Fruit fly (Drosophila melanogaster) whole organism, embryonic: ENCODE measurements around the gene Nab2.
A peak's percentile ranks its signal among the peaks of the same experiment; 100 is the strongest.

ENCODE experiments used
- CG10209 ChIP-seq: fragments of 200-800 bp; sonication (Bioruptor generic); optimal IDR thresholded peaks from 3 replicates; lab custom pipeline; 2017; ENCODE audit warnings: missing biosample characterization, mild to moderate bottlenecking, missing genetic modification characterization, missing genetic modification reagents
- CG10274 ChIP-seq: fragments of 200-800 bp; sonication (Bioruptor generic); optimal IDR thresholded peaks from 3 replicates; lab custom pipeline; 2017; ENCODE audit warnings: missing biosample characterization, mild to moderate bottlenecking, missing genetic modification characterization
- CG13775 ChIP-seq: fragments of 200-800 bp; sonication (Bioruptor generic); optimal IDR thresholded peaks from 3 replicates; lab custom pipeline; 2017; ENCODE audit warnings: missing biosample characterization, mild to moderate bottlenecking, missing genetic modification characterization
- CG15601 ChIP-seq: fragments of 200-800 bp; sonication (Bioruptor generic); optimal IDR thresholded peaks from 3 replicates; lab custom pipeline; 2019; ENCODE audit warnings: missing biosample characterization, mild to moderate bottlenecking, missing genetic modification characterization, moderate library complexity
- CG1602 ChIP-seq: fragments of 200-800 bp; sonication (Bioruptor generic); optimal IDR thresholded peaks from 3 replicates; lab custom pipeline; 2016; ENCODE audit warnings: missing biosample characterization, missing genetic modification characterization
- CG1832 ChIP-seq: fragments of 200-800 bp; sonication (Bioruptor generic); optimal IDR thresholded peaks from 2 replicates; lab custom pipeline; 2017; ENCODE audit warnings: missing biosample characterization, mild to moderate bottlenecking, missing genetic modification characterization, inconsistent platforms
- CG2712 ChIP-seq: fragments of 200-800 bp; optimal IDR thresholded peaks from 3 replicates; lab custom pipeline; 2019; ENCODE audit warnings: missing biosample characterization, mild to moderate bottlenecking, missing genetic modification characterization, moderate library complexity
- CG31365 ChIP-seq: fragments of 200-800 bp; sonication (Bioruptor generic); optimal IDR thresholded peaks from 2 replicates; lab custom pipeline; 2018; ENCODE audit warnings: missing biosample characterization, mild to moderate bottlenecking, missing genetic modification characterization
- CG4404 ChIP-seq: fragments of 200-800 bp; sonication (Bioruptor generic); IDR thresholded peaks from 2 replicates; pipeline ENCODE4 v1.3.6; 2022; ENCODE audit warnings: missing biosample characterization, missing genetic modification characterization
- CG4730 ChIP-seq: fragments of 200-800 bp; sonication (Bioruptor generic); IDR thresholded peaks from 2 replicates; pipeline ENCODE4 v1.3.6; 2022; ENCODE audit warnings: missing biosample characterization, missing genetic modification characterization
- CG4820 ChIP-seq: fragments of 200-800 bp; sonication (Bioruptor generic); optimal IDR thresholded peaks from 3 replicates; lab custom pipeline; 2016; ENCODE audit warnings: missing biosample characterization, missing genetic modification characterization
- CG5180 ChIP-seq: fragments of 200-800 bp; sonication (Bioruptor generic); optimal IDR thresholded peaks from 3 replicates; lab custom pipeline; 2017; ENCODE audit warnings: missing biosample characterization, missing genetic modification characterization, mild to moderate bottlenecking, moderate library complexity, missing genetic modification reagents
- CG5953 ChIP-seq: fragments of 200-800 bp; sonication (Bioruptor generic); IDR thresholded peaks from 2 replicates; pipeline ENCODE4 v1.3.6; 2022; ENCODE audit warnings: missing biosample characterization, missing genetic modification characterization
- CG6683 ChIP-seq: fragments of 200-800 bp; sonication (Bioruptor generic); optimal IDR thresholded peaks from 2 replicates; lab custom pipeline; 2017; ENCODE audit warnings: missing biosample characterization, mild to moderate bottlenecking, missing genetic modification characterization, missing genetic modification reagents
- CG8478 ChIP-seq: fragments of >200 bp; optimal IDR thresholded peaks from 2 replicates; lab custom pipeline; 2018
- CG8924 ChIP-seq: fragments of 200-800 bp; optimal IDR thresholded peaks from 3 replicates; lab custom pipeline; 2019; ENCODE audit warnings: missing biosample characterization, mild to moderate bottlenecking, missing genetic modification characterization, moderate library complexity
- CG8944 ChIP-seq: fragments of 200-800 bp; sonication (Bioruptor generic); optimal IDR thresholded peaks from 3 replicates; lab custom pipeline; 2016; ENCODE audit warnings: missing biosample characterization, missing genetic modification characterization
- CG9215 ChIP-seq: fragments of 200-800 bp; sonication (Bioruptor generic); IDR thresholded peaks from 2 replicates; pipeline ENCODE4 v1.3.6; 2022; ENCODE audit warnings: missing biosample characterization, missing genetic modification characterization
- Fer3 ChIP-seq: fragments of 200-800 bp; sonication (Bioruptor generic); optimal IDR thresholded peaks from 2 replicates; lab custom pipeline; 2018; ENCODE audit warnings: missing biosample characterization, mild to moderate bottlenecking, missing genetic modification characterization, moderate library complexity
- GATAe ChIP-seq: fragments of 200-800 bp; sonication (Bioruptor generic); conservative IDR thresholded peaks from 2 replicates; pipeline ENCODE4 v1.3.6; 2022; ENCODE audit warnings: missing biosample characterization, missing genetic modification characterization
- HLH54F ChIP-seq: fragments of 200-800 bp; sonication (Bioruptor generic); optimal IDR thresholded peaks from 3 replicates; lab custom pipeline; 2016; ENCODE audit warnings: missing biosample characterization, missing genetic modification characterization
- Lhr ChIP-seq: fragments of 200-800 bp; sonication (Bioruptor generic); optimal IDR thresholded peaks from 3 replicates; lab custom pipeline; 2017; ENCODE audit warnings: mild to moderate bottlenecking, missing biosample characterization, missing genetic modification reagents, missing genetic modification characterization
- Oli ChIP-seq: fragments of 200-800 bp; sonication (Bioruptor generic); optimal IDR thresholded peaks from 2 replicates; lab custom pipeline; 2018; ENCODE audit warnings: missing biosample characterization, mild to moderate bottlenecking, missing genetic modification characterization, moderate library complexity
- Rfx ChIP-seq: fragments of 200-800 bp; sonication (Bioruptor generic); IDR thresholded peaks from 2 replicates; pipeline ENCODE4 v1.3.6; 2022; ENCODE audit warnings: missing biosample characterization, missing genetic modification characterization
- Sox100B ChIP-seq: fragments of 200-800 bp; sonication (Bioruptor generic); optimal IDR thresholded peaks from 3 replicates; lab custom pipeline; 2018; ENCODE audit warnings: missing biosample characterization, mild to moderate bottlenecking, missing genetic modification characterization
- Taf1 ChIP-seq: fragments of 200-800 bp; sonication (Bioruptor generic); IDR thresholded peaks from 2 replicates; pipeline ENCODE4 v1.3.6; 2022; ENCODE audit warnings: missing biosample characterization, missing genetic modification characterization
- Usf ChIP-seq: fragments of 200-800 bp; sonication (Bioruptor generic); optimal IDR thresholded peaks from 2 replicates; lab custom pipeline; 2017; ENCODE audit warnings: missing genotype, missing biosample characterization, missing genetic modification characterization
- Xbp1 ChIP-seq: fragments of 200-800 bp; sonication (Bioruptor generic); optimal IDR thresholded peaks from 3 replicates; lab custom pipeline; 2016; ENCODE audit warnings: missing biosample characterization, mild to moderate bottlenecking, missing genetic modification characterization
- Xrp1 ChIP-seq: fragments of 200-800 bp; sonication (Bioruptor generic); IDR thresholded peaks from 2 replicates; pipeline ENCODE4 v1.3.6; 2022; ENCODE audit warnings: missing biosample characterization, missing genetic modification characterization
- abd-A ChIP-seq: fragments of 200-800 bp; sonication (Bioruptor generic); optimal IDR thresholded peaks from 3 replicates; lab custom pipeline; 2019; ENCODE audit warnings: missing biosample characterization, mild to moderate bottlenecking, missing genetic modification characterization, moderate library complexity
- croc ChIP-seq: fragments of 200-800 bp; sonication (Bioruptor generic); conservative IDR thresholded peaks from 3 replicates; pipeline ENCODE4 v1.3.6; 2022; ENCODE audit warnings: missing biosample characterization, missing genetic modification characterization
- dm ChIP-seq: fragments of 200-800 bp; sonication (Bioruptor generic); optimal IDR thresholded peaks from 3 replicates; lab custom pipeline; 2016; ENCODE audit warnings: missing biosample characterization, missing genetic modification characterization
- dysf ChIP-seq: fragments of 200-800 bp; sonication (Bioruptor generic); IDR thresholded peaks from 3 replicates; pipeline ENCODE4 v1.3.6; 2022; ENCODE audit warnings: missing biosample characterization, missing genetic modification characterization
- esg ChIP-seq: fragments of 200-800 bp; sonication (Bioruptor generic); conservative IDR thresholded peaks from 2 replicates; pipeline ENCODE4 v1.3.6; 2022; ENCODE audit warnings: missing biosample characterization, missing genetic modification characterization
- fd102C ChIP-seq: fragments of 200-800 bp; sonication (Bioruptor generic); optimal IDR thresholded peaks from 2 replicates; lab custom pipeline; 2018; ENCODE audit warnings: missing biosample characterization, mild to moderate bottlenecking, missing genetic modification characterization, moderate library complexity
- inv ChIP-seq: fragments of 200-800 bp; sonication (Bioruptor generic); IDR thresholded peaks from 2 replicates; pipeline ENCODE4 v1.3.6; 2022; ENCODE audit warnings: missing biosample characterization, missing genetic modification characterization; ENCODE audit not compliant: partially characterized antibody
- kay ChIP-seq: fragments of 200-800 bp; sonication (Bioruptor generic); optimal IDR thresholded peaks from 2 replicates; lab custom pipeline; 2016; ENCODE audit warnings: missing biosample characterization, missing genetic modification characterization
- lola ChIP-seq, 3 experiments: fragments of >200 bp in 2 of 3; fragments of 200-800 bp in 1 of 3; sonication (Bioruptor generic) in 1 of 3; optimal IDR thresholded peaks; 2 replicates each; lab custom pipeline; 2017 to 2019; ENCODE audit warnings: missing biosample characterization in 3 of 3, missing genetic modification characterization in 3 of 3, mild to moderate bottlenecking in 1 of 3, moderate library complexity in 1 of 3
- mirr ChIP-seq: fragments of 200-800 bp; sonication (Bioruptor generic); optimal IDR thresholded peaks from 3 replicates; lab custom pipeline; 2018; ENCODE audit warnings: missing biosample characterization, mild to moderate bottlenecking, missing genetic modification characterization
- odd ChIP-seq: fragments of 200-800 bp; sonication (Bioruptor generic); optimal IDR thresholded peaks from 2 replicates; lab custom pipeline; 2017; ENCODE audit warnings: missing biosample characterization, mild to moderate bottlenecking, missing genetic modification characterization
- pnt ChIP-seq: fragments of 200-800 bp; sonication (Bioruptor generic); optimal IDR thresholded peaks from 3 replicates; lab custom pipeline; 2016; ENCODE audit warnings: missing biosample characterization, missing genetic modification characterization
- salm ChIP-seq: fragments of 200-800 bp; sonication (Bioruptor generic); optimal IDR thresholded peaks from 2 replicates; lab custom pipeline; 2018; ENCODE audit warnings: missing biosample characterization, mild to moderate bottlenecking, missing genetic modification characterization
- scrt ChIP-seq: fragments of 200-800 bp; sonication (Bioruptor generic); optimal IDR thresholded peaks from 2 replicates; lab custom pipeline; 2018; ENCODE audit warnings: missing biosample characterization, mild to moderate bottlenecking, missing genetic modification characterization, moderate library complexity
- seq ChIP-seq: fragments of 200-800 bp; sonication (Bioruptor generic); IDR thresholded peaks from 2 replicates; pipeline ENCODE4 v1.3.6; 2022; ENCODE audit warnings: missing biosample characterization, missing genetic modification characterization
- shn ChIP-seq: fragments of 200-800 bp; sonication (Bioruptor generic); optimal IDR thresholded peaks from 3 replicates; lab custom pipeline; 2016; ENCODE audit warnings: missing biosample characterization, missing genetic modification characterization
- sr ChIP-seq: fragments of 200-800 bp; sonication (Bioruptor generic); IDR thresholded peaks from 3 replicates; pipeline ENCODE4 v1.3.6; 2022; ENCODE audit warnings: missing biosample characterization, missing genetic modification characterization
- sug ChIP-seq: fragments of 200-800 bp; optimal IDR thresholded peaks from 2 replicates; lab custom pipeline; 2019; ENCODE audit warnings: missing biosample characterization, mild to moderate bottlenecking, missing genetic modification characterization, moderate library complexity
- wdn ChIP-seq: fragments of 200-800 bp; sonication (Bioruptor generic); IDR thresholded peaks from 2 replicates; pipeline ENCODE4 v1.3.6; 2022; ENCODE audit warnings: missing biosample characterization, missing genetic modification characterization
- zen ChIP-seq: fragments of 200-800 bp; sonication (Bioruptor generic); optimal IDR thresholded peaks from 3 replicates; lab custom pipeline; 2018; ENCODE audit warnings: missing biosample characterization, mild to moderate bottlenecking, missing genetic modification characterization, moderate library complexity

Nab2 gene

DNA sequence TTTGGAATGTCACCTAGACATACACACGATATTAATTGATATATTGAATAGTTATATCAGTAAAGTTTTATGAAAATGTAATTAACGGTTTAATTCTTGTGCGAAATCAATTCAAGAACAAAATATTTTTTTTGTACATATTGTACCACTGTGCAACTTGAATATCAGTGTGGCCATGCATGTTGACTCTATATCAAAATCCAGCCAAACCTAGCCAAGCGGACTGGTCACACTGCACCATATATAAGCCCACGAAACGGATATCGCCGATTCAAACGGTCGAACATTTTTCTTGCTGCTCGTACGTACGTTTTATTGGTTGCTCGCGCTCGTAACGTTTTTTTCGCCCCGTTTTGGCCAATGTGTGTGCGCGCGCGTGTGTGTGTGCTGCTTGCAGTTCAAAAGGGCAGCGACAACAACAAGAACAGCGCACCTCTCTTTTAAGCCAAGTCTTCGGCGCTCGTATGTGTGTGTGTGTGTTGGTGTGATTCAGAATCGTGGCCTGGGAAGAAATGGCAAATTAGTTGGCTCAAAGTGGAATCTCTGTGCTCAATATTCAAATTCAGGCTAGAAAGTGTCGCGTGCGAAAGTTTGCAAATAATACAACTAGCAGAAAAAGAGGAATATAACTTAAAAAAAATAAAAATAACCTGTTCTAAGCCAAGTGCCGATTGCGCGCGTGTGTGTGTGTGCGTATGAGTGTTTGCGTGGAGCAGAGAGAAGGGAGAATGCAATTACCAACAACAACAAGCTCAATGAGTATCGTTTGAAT, 23.2 kb downstream of the Nab2 start, which contains the start of gene crb:
Gene crb (plus strand): TSS at position 295 of the 772 bp plus-strand sequence.
- peak; percentile 60 for TF ChIP-seq mirr (GFP tag; lab: Kevin White, UChicago)
- TF ChIP-seq odd: peak; percentile 43
- TF ChIP-seq wdn: no peak
- TF ChIP-seq Rfx (GFP tag; lab: Robert Waterston, UW): peak; percentile 66
- no peak for TF ChIP-seq croc (GFP tag; lab: Robert Waterston, UW)
- 0 out of 2 replicates have a peak, but pooled peaks have one; percentile 32 for TF ChIP-seq CG5953
- TF ChIP-seq CG10209 (GFP tag; lab: Kevin White, UChicago): peak; percentile 53
- no peak for TF ChIP-seq abd-A (tag; lab: Kevin White, UChicago)
- peak; percentile 62 for TF ChIP-seq sug (tag; lab: Kevin White, UChicago)
- TF ChIP-seq sr (GFP tag; lab: Robert Waterston, UW): 0 out of 3 replicates have a peak, but pooled peaks have one; percentile 41
- no peak for TF ChIP-seq CG1832 (GFP tag; lab: Kevin White, UChicago)
- peak; percentile 11 for TF ChIP-seq CG1602 (GFP tag; lab: Kevin White, UChicago)
- peak; percentile 48; the same call in 2 of the 3 replicates for TF ChIP-seq dysf (GFP tag; lab: Robert Waterston, UW)
- peak; percentile 33 for TF ChIP-seq HLH54F (GFP tag; lab: Kevin White, UChicago)
- peak; percentile 23 for TF ChIP-seq scrt (GFP tag; lab: Kevin White, UChicago)
- no peak for TF ChIP-seq pnt (GFP tag; lab: Kevin White, UChicago)
- TF ChIP-seq seq (GFP tag; lab: Robert Waterston, UW): no peak
- peak; percentile 35 for TF ChIP-seq CG8944 (GFP tag; lab: Kevin White, UChicago)
- TF ChIP-seq CG4820 (GFP tag; lab: Kevin White, UChicago): peak; percentile 35
- TF ChIP-seq CG4404 (GFP tag; lab: Robert Waterston, UW): no peak
- TF ChIP-seq Sox100B (GFP tag; lab: Kevin White, UChicago): peak; percentile 30
- TF ChIP-seq Fer3: peak; percentile 54
- TF ChIP-seq Taf1: no peak
- peak; percentile 51 for TF ChIP-seq CG13775
- peak; percentile 54 for TF ChIP-seq CG5180 (GFP tag; lab: Kevin White, UChicago)
- no peak for TF ChIP-seq CG4730 (GFP tag; lab: Robert Waterston, UW)
- no peak for TF ChIP-seq Usf (GFP tag; lab: Kevin White, UChicago)
- no peak for TF ChIP-seq CG8478 (lab: Kevin White, UChicago)
- TF ChIP-seq CG31365 (tag; lab: Kevin White, UChicago): peak; percentile 11
- no peak for TF ChIP-seq CG6683 (GFP tag; lab: Kevin White, UChicago)
- TF ChIP-seq Oli: no peak
- TF ChIP-seq CG10274: no peak
- TF ChIP-seq fd102C (GFP tag; lab: Kevin White, UChicago): peak; percentile 30
- TF ChIP-seq CG2712 (tag; lab: Kevin White, UChicago): peak; percentile 60
- peak; percentile 33 for TF ChIP-seq CG8924 (tag; lab: Kevin White, UChicago)
- peak; percentile 1 for TF ChIP-seq kay (GFP tag; lab: Kevin White, UChicago)
- no peak for TF ChIP-seq salm
- TF ChIP-seq dm (GFP tag; lab: Kevin White, UChicago): no peak
- TF ChIP-seq lola (GFP tag; optimal IDR thresholded peaks at IDR 0.05; lab: Kevin White, UChicago): peak in 1 of 3 experiments; percentile 19
- TF ChIP-seq esg (GFP tag; lab: Robert Waterston, UW): no peak
- TF ChIP-seq CG9215 (GFP tag; lab: Robert Waterston, UW): 0 out of 2 replicates have a peak, but pooled peaks have one; percentile 9
- no peak for TF ChIP-seq GATAe (GFP tag; lab: Robert Waterston, UW)
- TF ChIP-seq CG15601 (tag; lab: Kevin White, UChicago): peak; percentile 40
- TF ChIP-seq shn (GFP tag; lab: Kevin White, UChicago): peak; percentile 34
- peak; percentile 49 for TF ChIP-seq zen (tag; lab: Kevin White, UChicago)
- TF ChIP-seq inv (GFP tag; lab: Robert Waterston, UW): peak; percentile 40; the same call in 1 of the 2 replicates
- TF ChIP-seq Xbp1 (GFP tag; lab: Kevin White, UChicago): peak; percentile 49
- TF ChIP-seq Xrp1 (GFP tag; lab: Robert Waterston, UW): peak; percentile 61
- peak; percentile 63 for TF ChIP-seq Lhr (GFP tag; lab: Kevin White, UChicago)
